Worm (Caenorhabditis elegans): ENCODE measurements around the gene Y39A3B.7.

ce11 chrIII:1951388-1951787 is 33.4 kb downstream of the Y39A3B.7 start, which contains the start of gene F53A3.7:
- TF ChIP-seq aly-1 (tag; optimal IDR thresholded peaks at IDR 0.05): no peak
- no peak for TF ChIP-seq ets-7 (tag; optimal IDR thresholded peaks at IDR 0.05)
- TF ChIP-seq ceh-36 (tag; optimal IDR thresholded peaks at IDR 0.05): no peak
- TF ChIP-seq ama-1 (optimal IDR thresholded peaks at IDR 0.05): peak; percentile 75
- TF ChIP-seq flt-1 (GFP tag; IDR thresholded peaks at IDR 0.05): no peak
- no peak for TF ChIP-seq tbx-37 (GFP tag; conservative IDR thresholded peaks at IDR 0.05)
- no peak for TF ChIP-seq F13C5.2 (tag; optimal IDR thresholded peaks at IDR 0.05)
- TF ChIP-seq hnd-1 (tag; optimal IDR thresholded peaks at IDR 0.05): no peak

Measured in whole organism, early embryonic.